Fruit fly (Drosophila melanogaster) whole organism, pupa: ENCODE results near the gene rempA.

ENCODE experiments used
- CG15710 ChIP-seq: fragments of 200-800 bp; sonication (Bioruptor generic); optimal IDR thresholded peaks from 2 replicates; lab custom pipeline; 2018; ENCODE audit warnings: missing biosample characterization, mild to moderate bottlenecking, missing genetic modification characterization, moderate library complexity
- Snoo ChIP-seq: fragments of 200-800 bp; sonication (Bioruptor generic); optimal IDR thresholded peaks from 3 replicates; lab custom pipeline; 2017; ENCODE audit warnings: missing biosample characterization, mild to moderate bottlenecking, missing genetic modification characterization, inconsistent platforms
- gl ChIP-seq: fragments of 200-800 bp; sonication (Bioruptor generic); optimal IDR thresholded peaks from 2 replicates; lab custom pipeline; 2018; ENCODE audit warnings: missing biosample characterization, mild to moderate bottlenecking, missing genetic modification characterization

DNA sequence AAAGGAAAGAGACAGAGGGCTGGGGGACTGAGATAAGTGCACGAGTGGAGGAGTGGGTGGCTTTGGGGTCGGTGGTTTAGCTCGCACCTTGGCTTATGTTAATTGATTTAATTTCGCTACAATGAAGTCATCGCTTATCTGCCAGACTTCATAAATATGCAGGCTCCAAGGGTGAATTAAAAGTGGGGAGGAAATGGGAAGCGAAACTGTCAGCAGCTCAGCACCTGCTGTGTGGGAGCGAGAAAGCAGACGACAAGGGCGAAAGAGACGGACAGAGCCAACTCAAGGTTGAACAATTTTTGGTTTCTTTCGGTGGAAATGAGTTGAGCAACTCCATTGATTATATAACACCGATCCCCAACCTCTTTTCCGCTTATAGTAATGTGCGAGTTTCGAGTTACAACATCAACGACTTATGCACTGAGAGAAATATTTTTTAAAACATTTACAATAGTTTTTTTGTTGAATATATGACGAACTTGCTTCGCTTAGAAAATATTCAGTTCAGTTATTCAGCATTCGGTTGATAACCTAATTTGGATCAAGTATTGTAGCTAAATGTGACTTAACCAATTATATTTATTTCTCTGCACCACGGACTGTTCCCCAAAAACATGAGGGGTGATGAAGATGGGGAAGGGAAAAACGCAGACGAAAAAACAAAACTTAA, 39.6 kb downstream of the rempA start:
- TF ChIP-seq CG15710 (tag; lab: Kevin White, UChicago) (peak; percentile 49), Snoo (peak; percentile 65), gl (tag; lab: Kevin White, UChicago) (no peak)
